Worm (Caenorhabditis elegans) whole organism, young adult: ENCODE results near the gene Y53G8AL.1.

Source experiments
- F37B4.10 ChIP-seq: fragments of 200-800 bp; sonication (Bioruptor generic); IDR thresholded peaks from 2 replicates; pipeline ENCODE4 v1.3.6; 2022; ENCODE audit warnings: missing genetic modification characterization, missing compliant biosample characterization
- Y95B8A.8 ChIP-seq: fragments of 200-800 bp; sonication (Bioruptor generic); IDR thresholded peaks from 2 replicates; pipeline ENCODE4 v1.3.6; 2022; ENCODE audit warnings: missing genetic modification reagents, missing genetic modification characterization, missing compliant biosample characterization
- bed-2 ChIP-seq: fragments of 200-800 bp; sonication (Bioruptor generic); IDR thresholded peaks from 2 replicates; pipeline ENCODE4 v1.3.6; 2022; ENCODE audit warnings: missing genetic modification reagents, missing genetic modification characterization, missing compliant biosample characterization
- dpl-1 ChIP-seq: fragments of 150-350 bp; optimal IDR thresholded peaks from 2 replicates; lab custom pipeline; 2014; ENCODE audit warnings: missing biosample characterization, missing genetic modification reagents, missing genetic modification characterization
- madf-8 ChIP-seq: fragments of 200-800 bp; sonication (Bioruptor generic); conservative IDR thresholded peaks from 2 replicates; pipeline ENCODE4 v1.3.6; 2022; ENCODE audit warnings: missing genetic modification reagents, missing genetic modification characterization, missing compliant biosample characterization
- rec-8 ChIP-seq, 2 experiments: sonication (generic microtip); optimal IDR thresholded peaks; 2 replicates each; lab custom pipeline; 2016; ENCODE audit warnings: mild to moderate bottlenecking in 2 of 2, missing genetic modification characterization in 2 of 2, missing genetic modification reagents in 2 of 2, missing genotype in 2 of 2, missing biosample characterization in 1 of 2, missing compliant biosample characterization in 1 of 2, moderate library complexity in 1 of 2
- unc-62 ChIP-seq: fragments of 150-350 bp; optimal IDR thresholded peaks from 2 replicates; lab custom pipeline; 2014; ENCODE audit warnings: missing biosample characterization, missing genetic modification reagents, missing genetic modification characterization
- xnd-1 ChIP-seq: sonication (generic microtip); optimal IDR thresholded peaks from 2 replicates; lab custom pipeline; 2016; ENCODE audit warnings: missing genotype, missing genetic modification reagents, missing genetic modification characterization, missing compliant biosample characterization
- ztf-22 ChIP-seq: fragments of 200-800 bp; sonication (Bioruptor generic); optimal IDR thresholded peaks from 2 replicates; lab custom pipeline; 2018; ENCODE audit warnings: mild to moderate bottlenecking, missing genetic modification characterization, moderate library complexity, missing compliant biosample characterization
- ztf-28 ChIP-seq: fragments of 200-800 bp; sonication (Bioruptor generic); IDR thresholded peaks from 2 replicates; pipeline ENCODE4 v1.3.6; 2022; ENCODE audit warnings: missing genetic modification reagents, missing genetic modification characterization, missing compliant biosample characterization

DNA sequence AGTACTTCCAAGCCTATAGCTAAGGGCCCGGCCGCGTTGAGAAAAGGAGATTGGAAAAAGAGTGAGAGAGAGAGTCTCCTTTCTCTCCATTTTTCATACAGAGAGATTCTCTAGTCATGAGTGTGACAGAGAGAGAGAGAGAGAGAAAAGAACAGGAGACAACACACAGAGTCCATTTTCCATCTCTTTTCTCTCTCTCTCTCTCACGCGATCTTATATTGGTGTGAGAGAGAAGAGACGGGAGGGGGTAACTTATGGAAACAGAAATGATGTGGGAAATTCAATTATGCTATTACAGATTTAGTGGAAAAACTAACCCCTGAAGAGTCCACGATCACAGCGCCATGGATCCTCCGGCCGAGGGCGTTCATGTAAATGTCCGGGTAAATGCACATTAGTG lies 40.2 kb downstream of the Y53G8AL.1 start:
- TF ChIP-seq rec-8 (tag; optimal IDR thresholded peaks at IDR 0.05; lab: Kevin White, UChicago) (no peak), madf-8 (no peak), ztf-28 (no peak), unc-62 (GFP tag; lab: Kevin White, UChicago) (no peak), Y95B8A.8 (GFP tag; lab: Robert Waterston, UW) (no peak), bed-2 (GFP tag; lab: Robert Waterston, UW) (no peak), ztf-22 (GFP tag; lab: Kevin White, UChicago) (no peak), dpl-1 (GFP tag; lab: Kevin White, UChicago) (no peak), xnd-1 (tag; lab: Kevin White, UChicago) (no peak), F37B4.10 (GFP tag; lab: Robert Waterston, UW) (no peak)
